Fruit fly (Drosophila melanogaster) whole organism, embryonic: Measurements from ENCODE around the gene CG11891.
A peak's percentile ranks its signal among the peaks of the same experiment; 100 is the strongest.

ENCODE experiments used
- Aef1 ChIP-seq: fragments of 200-800 bp; sonication (Bioruptor generic); IDR thresholded peaks from 3 replicates; pipeline ENCODE4 v1.3.6; 2022; ENCODE audit warnings: missing biosample characterization, missing genetic modification characterization
- B-H1 ChIP-seq: fragments of 200-800 bp; sonication (Bioruptor generic); IDR thresholded peaks from 3 replicates; pipeline ENCODE4 v1.3.6; 2022; ENCODE audit warnings: missing biosample characterization, missing genetic modification characterization
- CG10267 ChIP-seq: fragments of 200-800 bp; sonication (Bioruptor generic); optimal IDR thresholded peaks from 2 replicates; lab custom pipeline; 2018; ENCODE audit warnings: missing biosample characterization, mild to moderate bottlenecking, missing genetic modification characterization, moderate library complexity
- CG10462 ChIP-seq: fragments of 200-800 bp; sonication (Bioruptor generic); optimal IDR thresholded peaks from 2 replicates; lab custom pipeline; 2016; ENCODE audit warnings: missing biosample characterization, missing genetic modification characterization
- CG10654 ChIP-seq: fragments of 200-800 bp; sonication (Bioruptor generic); optimal IDR thresholded peaks from 2 replicates; lab custom pipeline; 2016; ENCODE audit warnings: missing biosample characterization, missing genetic modification characterization
- CG11696 ChIP-seq: fragments of 200-800 bp; sonication (Bioruptor generic); IDR thresholded peaks from 2 replicates; pipeline ENCODE4 v1.3.6; 2022; ENCODE audit warnings: missing biosample characterization, missing genetic modification characterization
- CG13296 ChIP-seq: fragments of 200-800 bp; sonication (Bioruptor generic); optimal IDR thresholded peaks from 3 replicates; lab custom pipeline; 2018; ENCODE audit warnings: missing biosample characterization, mild to moderate bottlenecking, missing genetic modification characterization
- CG14710 ChIP-seq: fragments of 200-800 bp; sonication (Bioruptor generic); optimal IDR thresholded peaks from 3 replicates; lab custom pipeline; 2019; ENCODE audit warnings: missing biosample characterization, mild to moderate bottlenecking, missing genetic modification characterization, moderate library complexity
- CG1529 ChIP-seq: fragments of 200-800 bp; sonication (Bioruptor generic); optimal IDR thresholded peaks from 3 replicates; lab custom pipeline; 2018; ENCODE audit warnings: missing biosample characterization, missing genetic modification characterization
- CG17829 ChIP-seq: fragments of 200-800 bp; optimal IDR thresholded peaks from 2 replicates; lab custom pipeline; 2019; ENCODE audit warnings: missing biosample characterization, mild to moderate bottlenecking, missing genetic modification characterization, moderate library complexity
- CG18262 ChIP-seq: fragments of 200-800 bp; optimal IDR thresholded peaks from 3 replicates; lab custom pipeline; 2019; ENCODE audit warnings: missing biosample characterization, mild to moderate bottlenecking, missing genetic modification characterization, moderate library complexity
- CG2116 ChIP-seq: fragments of 200-800 bp; sonication (Bioruptor generic); optimal IDR thresholded peaks from 3 replicates; lab custom pipeline; 2018; ENCODE audit warnings: missing biosample characterization, mild to moderate bottlenecking, missing genetic modification characterization
- CG30403 ChIP-seq: fragments of 200-800 bp; sonication (Bioruptor generic); optimal IDR thresholded peaks from 3 replicates; lab custom pipeline; 2016; ENCODE audit warnings: missing biosample characterization, missing genetic modification characterization
- CG3065 ChIP-seq: fragments of 200-800 bp; sonication (Bioruptor generic); optimal IDR thresholded peaks from 2 replicates; lab custom pipeline; 2016; ENCODE audit warnings: missing biosample characterization, missing genetic modification characterization
- CG34376 ChIP-seq: fragments of 200-800 bp; sonication (Bioruptor generic); optimal IDR thresholded peaks from 2 replicates; lab custom pipeline; 2018; ENCODE audit warnings: missing biosample characterization, mild to moderate bottlenecking, missing genetic modification characterization
- CG34422 ChIP-seq: fragments of 200-800 bp; sonication (Bioruptor generic); IDR thresholded peaks from 3 replicates; pipeline ENCODE4 v1.3.6; 2022; ENCODE audit warnings: missing biosample characterization, missing genetic modification characterization
- CG4424 ChIP-seq: fragments of 200-800 bp; sonication (Bioruptor generic); optimal IDR thresholded peaks from 3 replicates; lab custom pipeline; 2016; ENCODE audit warnings: missing biosample characterization, missing genetic modification characterization
- CG4617 ChIP-seq: fragments of 200-800 bp; sonication (Bioruptor generic); optimal IDR thresholded peaks from 3 replicates; lab custom pipeline; 2016; ENCODE audit warnings: missing biosample characterization, missing genetic modification characterization, borderline replicate concordance
- CG5245 ChIP-seq: fragments of 200-800 bp; sonication (Bioruptor generic); optimal IDR thresholded peaks from 3 replicates; lab custom pipeline; 2016; ENCODE audit warnings: missing biosample characterization, missing genetic modification characterization
- CG7839 ChIP-seq: fragments of 200-800 bp; sonication (Bioruptor generic); optimal IDR thresholded peaks from 3 replicates; lab custom pipeline; 2018; ENCODE audit warnings: missing biosample characterization, mild to moderate bottlenecking, missing genetic modification characterization, moderate library complexity
- Camta ChIP-seq: fragments of 200-800 bp; sonication (Bioruptor generic); optimal IDR thresholded peaks from 2 replicates; lab custom pipeline; 2016; ENCODE audit warnings: missing biosample characterization, missing genetic modification characterization
- CoRest ChIP-seq: fragments of 200-800 bp; sonication (Bioruptor generic); optimal IDR thresholded peaks from 3 replicates; lab custom pipeline; 2018; ENCODE audit warnings: missing biosample characterization, mild to moderate bottlenecking, missing genetic modification characterization, moderate library complexity
- Dll ChIP-seq: fragments of 200-800 bp; sonication (Bioruptor generic); IDR thresholded peaks from 4 replicates; pipeline ENCODE4 v1.3.6; 2022; ENCODE audit warnings: missing biosample characterization, missing genetic modification characterization; ENCODE audit not compliant: partially characterized antibody
- HLH3B ChIP-seq: fragments of 200-800 bp; sonication (Bioruptor generic); IDR thresholded peaks from 2 replicates; pipeline ENCODE4 v1.3.6; 2022; ENCODE audit warnings: missing biosample characterization, missing genetic modification characterization
- HmgZ ChIP-seq: fragments of 200-800 bp; sonication (Bioruptor generic); optimal IDR thresholded peaks from 2 replicates; lab custom pipeline; 2018; ENCODE audit warnings: missing biosample characterization, mild to moderate bottlenecking, missing genetic modification characterization
- Hmr ChIP-seq: fragments of 200-800 bp; sonication (Bioruptor generic); optimal IDR thresholded peaks from 3 replicates; lab custom pipeline; 2017; ENCODE audit warnings: mild to moderate bottlenecking, missing biosample characterization, missing genetic modification reagents, missing genetic modification characterization
- MESR4 ChIP-seq: fragments of 200-800 bp; sonication (Bioruptor generic); optimal IDR thresholded peaks from 2 replicates; lab custom pipeline; 2018; ENCODE audit warnings: missing biosample characterization, mild to moderate bottlenecking, missing genetic modification characterization, moderate library complexity
- Myb ChIP-seq: fragments of 200-800 bp; sonication (Bioruptor generic); optimal IDR thresholded peaks from 2 replicates; lab custom pipeline; 2016; ENCODE audit warnings: missing biosample characterization, missing genetic modification characterization
- Oli ChIP-seq: fragments of 200-800 bp; sonication (Bioruptor generic); optimal IDR thresholded peaks from 2 replicates; lab custom pipeline; 2018; ENCODE audit warnings: missing biosample characterization, mild to moderate bottlenecking, missing genetic modification characterization, moderate library complexity
- Sin3A ChIP-seq: fragments of >200 bp; optimal IDR thresholded peaks from 2 replicates; lab custom pipeline; 2018
- YL-1 ChIP-seq: fragments of 200-800 bp; sonication (Bioruptor generic); optimal IDR thresholded peaks from 3 replicates; lab custom pipeline; 2017; ENCODE audit warnings: missing biosample characterization, mild to moderate bottlenecking, missing genetic modification characterization
- ara ChIP-seq: fragments of 200-800 bp; sonication (Bioruptor generic); IDR thresholded peaks from 2 replicates; pipeline ENCODE4 v1.3.6; 2022; ENCODE audit warnings: missing biosample characterization, missing genetic modification characterization
- bab2 ChIP-seq: fragments of 200-800 bp; sonication (Bioruptor generic); optimal IDR thresholded peaks from 2 replicates; lab custom pipeline; 2016; ENCODE audit warnings: missing biosample characterization, missing genetic modification characterization
- cg ChIP-seq: fragments of 200-800 bp; sonication (Bioruptor generic); optimal IDR thresholded peaks from 3 replicates; lab custom pipeline; 2019; ENCODE audit warnings: missing biosample characterization, mild to moderate bottlenecking, missing genetic modification characterization, moderate library complexity
- ci ChIP-seq: fragments of 200-800 bp; sonication (Bioruptor generic); IDR thresholded peaks from 3 replicates; pipeline ENCODE4 v1.3.6; 2022; ENCODE audit warnings: missing biosample characterization, missing genetic modification characterization
- cwo ChIP-seq: fragments of 200-800 bp; sonication (Bioruptor generic); optimal IDR thresholded peaks from 3 replicates; lab custom pipeline; 2017; ENCODE audit warnings: missing biosample characterization, missing genetic modification characterization, mild to moderate bottlenecking, moderate library complexity, missing genetic modification reagents
- dm ChIP-seq: fragments of 200-800 bp; sonication (Bioruptor generic); optimal IDR thresholded peaks from 3 replicates; lab custom pipeline; 2016; ENCODE audit warnings: missing biosample characterization, missing genetic modification characterization
- esg ChIP-seq: fragments of 200-800 bp; sonication (Bioruptor generic); conservative IDR thresholded peaks from 2 replicates; pipeline ENCODE4 v1.3.6; 2022; ENCODE audit warnings: missing biosample characterization, missing genetic modification characterization
- ewg ChIP-seq: fragments of 200-800 bp; sonication (Bioruptor generic); optimal IDR thresholded peaks from 3 replicates; lab custom pipeline; 2017; ENCODE audit warnings: mild to moderate bottlenecking, missing biosample characterization, missing genetic modification reagents, missing genetic modification characterization
- eyg ChIP-seq: fragments of 200-800 bp; sonication (Bioruptor generic); optimal IDR thresholded peaks from 3 replicates; lab custom pipeline; 2016; ENCODE audit warnings: missing biosample characterization, missing genetic modification characterization
- fd3F ChIP-seq: fragments of 200-800 bp; sonication (Bioruptor generic); optimal IDR thresholded peaks from 2 replicates; lab custom pipeline; 2018; ENCODE audit warnings: missing biosample characterization, mild to moderate bottlenecking, missing genetic modification characterization, moderate library complexity
- insv ChIP-seq, 2 experiments: fragments of 200-800 bp; sonication (Bioruptor generic); optimal IDR thresholded peaks; 3 replicates each; lab custom pipeline; 2016 to 2018; ENCODE audit warnings: missing biosample characterization in 2 of 2, missing genetic modification characterization in 2 of 2
- inv ChIP-seq: fragments of 200-800 bp; sonication (Bioruptor generic); IDR thresholded peaks from 2 replicates; pipeline ENCODE4 v1.3.6; 2022; ENCODE audit warnings: missing biosample characterization, missing genetic modification characterization; ENCODE audit not compliant: partially characterized antibody
- jumu ChIP-seq: fragments of 200-800 bp; sonication (Bioruptor generic); optimal IDR thresholded peaks from 3 replicates; lab custom pipeline; 2016; ENCODE audit warnings: missing biosample characterization, missing genetic modification characterization
- lmd ChIP-seq: fragments of 200-800 bp; sonication (Bioruptor generic); IDR thresholded peaks from 2 replicates; pipeline ENCODE4 v1.3.6; 2022; ENCODE audit warnings: missing biosample characterization, missing genetic modification characterization
- odd ChIP-seq: fragments of 200-800 bp; sonication (Bioruptor generic); optimal IDR thresholded peaks from 2 replicates; lab custom pipeline; 2017; ENCODE audit warnings: missing biosample characterization, mild to moderate bottlenecking, missing genetic modification characterization
- pb ChIP-seq: fragments of 200-800 bp; sonication (Bioruptor generic); optimal IDR thresholded peaks from 3 replicates; lab custom pipeline; 2016; ENCODE audit warnings: missing biosample characterization, missing genetic modification characterization
- salm ChIP-seq: fragments of 200-800 bp; sonication (Bioruptor generic); optimal IDR thresholded peaks from 2 replicates; lab custom pipeline; 2018; ENCODE audit warnings: missing biosample characterization, mild to moderate bottlenecking, missing genetic modification characterization
- ssp ChIP-seq: fragments of 200-800 bp; sonication (Bioruptor generic); IDR thresholded peaks from 2 replicates; pipeline ENCODE4 v1.3.6; 2022; ENCODE audit warnings: missing biosample characterization, missing genetic modification characterization
- sug ChIP-seq: fragments of 200-800 bp; optimal IDR thresholded peaks from 2 replicates; lab custom pipeline; 2019; ENCODE audit warnings: missing biosample characterization, mild to moderate bottlenecking, missing genetic modification characterization, moderate library complexity
- zen ChIP-seq: fragments of 200-800 bp; sonication (Bioruptor generic); optimal IDR thresholded peaks from 3 replicates; lab custom pipeline; 2018; ENCODE audit warnings: missing biosample characterization, mild to moderate bottlenecking, missing genetic modification characterization, moderate library complexity

CG11891 gene

dm6 chr3R:25262322-25262761, 7.7 kb upstream of the CG11891 start, which contains the start of the genes Kdsr and CG11858 (continued):
- TF ChIP-seq HLH3B (GFP tag; lab: Robert Waterston, UW): peak; percentile 21; the same call in 1 of the 2 replicates
- no peak for TF ChIP-seq CG1529
- peak; percentile 12 for TF ChIP-seq cwo (GFP tag; lab: Kevin White, UChicago)
- TF ChIP-seq YL-1 (GFP tag; lab: Kevin White, UChicago): peak; percentile 3
- TF ChIP-seq zen: peak; percentile 51
- TF ChIP-seq Oli (tag; lab: Kevin White, UChicago): peak; percentile 46
- no peak for TF ChIP-seq odd (GFP tag; lab: Kevin White, UChicago)
- peak; percentile 79 for TF ChIP-seq HmgZ
- TF ChIP-seq insv (GFP tag; optimal IDR thresholded peaks at IDR 0.05; lab: Kevin White, UChicago): peak in 1 of 2 experiments; percentile 81
- peak; percentile 72 for TF ChIP-seq ssp (GFP tag; lab: Robert Waterston, UW)
- no peak for TF ChIP-seq ewg
- no peak for TF ChIP-seq CG11696 (GFP tag; lab: Robert Waterston, UW)
- peak; percentile 70 for TF ChIP-seq sug (tag; lab: Kevin White, UChicago)
- no peak for TF ChIP-seq salm
- TF ChIP-seq CG30403 (GFP tag; lab: Kevin White, UChicago): peak; percentile 82
- TF ChIP-seq lmd (GFP tag; lab: Robert Waterston, UW): peak; percentile 64
- TF ChIP-seq jumu (GFP tag; lab: Kevin White, UChicago): peak; percentile 44
- TF ChIP-seq eyg: no peak
- TF ChIP-seq CG7839: peak; percentile 64
- peak; percentile 74 for TF ChIP-seq dm (GFP tag; lab: Kevin White, UChicago)
- peak; percentile 59 for TF ChIP-seq Sin3A (lab: Kevin White, UChicago)
- peak; percentile 24 for TF ChIP-seq CG5245 (GFP tag; lab: Kevin White, UChicago)
- peak; percentile 29 for TF ChIP-seq CG10654 (GFP tag; lab: Kevin White, UChicago)
- peak; percentile 43; the same call in 2 of the 3 replicates for TF ChIP-seq B-H1 (GFP tag; lab: Robert Waterston, UW)
- peak; percentile 56 for TF ChIP-seq CG17829 (tag; lab: Kevin White, UChicago)
- peak; percentile 70; the same call in 2 of the 3 replicates for TF ChIP-seq CG34422 (GFP tag; lab: Robert Waterston, UW)
- peak; percentile 53 for TF ChIP-seq Aef1 (GFP tag; lab: Robert Waterston, UW)
- TF ChIP-seq Dll (GFP tag; lab: Robert Waterston, UW): peak; percentile 45; the same call in 1 of the 4 replicates
- no peak for TF ChIP-seq cg (GFP tag; lab: Kevin White, UChicago)
- TF ChIP-seq CG18262 (tag; lab: Kevin White, UChicago): peak; percentile 62
- peak; percentile 30 for TF ChIP-seq CG4617 (GFP tag; lab: Kevin White, UChicago)
- TF ChIP-seq CG34376 (GFP tag; lab: Kevin White, UChicago): peak; percentile 77
- TF ChIP-seq pb (GFP tag; lab: Kevin White, UChicago): peak; percentile 3
- peak; percentile 56 for TF ChIP-seq CG13296 (GFP tag; lab: Kevin White, UChicago)
- TF ChIP-seq CG4424: peak; percentile 56
- TF ChIP-seq CG14710: peak; percentile 68
- TF ChIP-seq Myb (GFP tag; lab: Kevin White, UChicago): peak; percentile 51
- peak; percentile 19 for TF ChIP-seq CG10462 (GFP tag; lab: Kevin White, UChicago)
- TF ChIP-seq fd3F: peak; percentile 47
- peak; percentile 16 for TF ChIP-seq Camta
- TF ChIP-seq inv (GFP tag; lab: Robert Waterston, UW): no peak
- peak; percentile 63 for TF ChIP-seq CG2116 (GFP tag; lab: Kevin White, UChicago)
- TF ChIP-seq CG3065: no peak
- peak; percentile 47 for TF ChIP-seq ci (GFP tag; lab: Robert Waterston, UW)
- peak; percentile 67 for TF ChIP-seq Hmr (GFP tag; lab: Kevin White, UChicago)
- TF ChIP-seq CG10267: peak; percentile 63
- TF ChIP-seq CoRest (tag; lab: Kevin White, UChicago): peak; percentile 71
- TF ChIP-seq bab2: peak; percentile 40
- peak; percentile 43 for TF ChIP-seq MESR4 (GFP tag; lab: Kevin White, UChicago)
- peak; percentile 36; the same call in 1 of the 2 replicates for TF ChIP-seq esg (GFP tag; lab: Robert Waterston, UW)
- peak; percentile 57; the same call in 1 of the 2 replicates for TF ChIP-seq ara
